Worm (Caenorhabditis elegans): ENCODE measurements around the gene fntb-1.
A peak's percentile ranks its signal among the peaks of the same experiment; 100 is the strongest.

The fntb-1 gene

ce11 chrV:14426013-14426412 lies 21.4 kb upstream of the fntb-1 start:
- TF ChIP-seq ceh-44 (GFP tag; IDR thresholded peaks at IDR 0.05) (no peak), unc-62 (GFP tag; optimal IDR thresholded peaks at IDR 0.05 in 1 of 2) (peak in 1 of 2 experiments; percentile 63), unc-62 (tag; optimal IDR thresholded peaks at IDR 0.05) (no peak)

- peak in 1 of 2 experiments; percentile 99 for TF ChIP-seq unc-62 (GFP tag; optimal IDR thresholded peaks at IDR 0.05 in 1 of 2)
- no peak for TF ChIP-seq unc-62 (tag; optimal IDR thresholded peaks at IDR 0.05)
- no peak for TF ChIP-seq nhr-111 (GFP tag; optimal IDR thresholded peaks at IDR 0.05)
- peak; percentile 30 for TF ChIP-seq aha-1 (tag)
Measured at ce11 chrV:14427069-14427825, 20.2 kb upstream of the fntb-1 start.

- TF ChIP-seq lin-38 (GFP tag; IDR thresholded peaks at IDR 0.05) (no peak), nhr-237 (tag; optimal IDR thresholded peaks at IDR 0.05) (no peak), unc-62 (GFP tag; optimal IDR thresholded peaks at IDR 0.05 in 1 of 2) (peak in 1 of 2 experiments; percentile 29), unc-62 (tag; optimal IDR thresholded peaks at IDR 0.05) (no peak), F26F4.8 (GFP tag; conservative IDR thresholded peaks at IDR 0.05) (no peak)
Measured at ce11 chrV:14428865-14429264, 18.6 kb upstream of the fntb-1 start, which contains the start of gene F23B12.1. F23B12.1 (plus strand) TSS chrV:14429165.

- TF ChIP-seq ceh-28 (tag; optimal IDR thresholded peaks at IDR 0.05) (no peak), nhr-102 (tag; optimal IDR thresholded peaks at IDR 0.05) (no peak), dpl-1 (GFP tag; optimal IDR thresholded peaks at IDR 0.05) (no peak), daf-19 (GFP tag; conservative IDR thresholded peaks at IDR 0.05) (no peak), lim-7 (GFP tag; IDR thresholded peaks at IDR 0.05) (no peak), hif-1 (tag; optimal IDR thresholded peaks at IDR 0.05) (no peak), fkh-10 (GFP tag; optimal IDR thresholded peaks at IDR 0.05) (no peak), ZK546.5 (tag; optimal IDR thresholded peaks at IDR 0.05) (no peak), mes-2 (tag; optimal IDR thresholded peaks at IDR 0.05; ENCODE audit: poor library complexity, severe bottlenecking) (no peak), set-16 (GFP tag; IDR thresholded peaks at IDR 0.05) (no peak), nhr-111 (GFP tag; optimal IDR thresholded peaks at IDR 0.05) (no peak), hmg-1.1 (GFP tag; IDR thresholded peaks at IDR 0.05) (no peak), pha-4 (GFP tag; IDR thresholded peaks at IDR 0.05) (no peak), pha-4 (tag; optimal IDR thresholded peaks at IDR 0.05) (no peak), rbr-2 (tag; optimal IDR thresholded peaks at IDR 0.05) (no peak), jun-1 (tag; optimal IDR thresholded peaks at IDR 0.05) (no peak), daf-12 (tag; optimal IDR thresholded peaks at IDR 0.05) (no peak)
Measured at ce11 chrV:14432259-14432658, 15.2 kb upstream of the fntb-1 start, which contains the start of gene egl-1. egl-1 (minus strand) TSS chrV:14432359.

- TF ChIP-seq nhr-102 (tag; optimal IDR thresholded peaks at IDR 0.05), result no peak
Measured at ce11 chrV:14433584-14433983, 13.9 kb upstream of the fntb-1 start.

ce11 chrV:14436195-14436594 lies 11.3 kb upstream of the fntb-1 start:
- no peak for TF ChIP-seq pqm-1 (tag; optimal IDR thresholded peaks at IDR 0.05)
- no peak for TF ChIP-seq egl-27 (tag; optimal IDR thresholded peaks at IDR 0.05)
- TF ChIP-seq zag-1 (tag; optimal IDR thresholded peaks at IDR 0.05), result no peak
- TF ChIP-seq aha-1 (tag), result no peak
- no peak for TF ChIP-seq ces-1 (GFP tag; optimal IDR thresholded peaks at IDR 0.05)
- no peak for TF ChIP-seq ztf-7 (tag; optimal IDR thresholded peaks at IDR 0.05)
- TF ChIP-seq nhr-41 (GFP tag; IDR thresholded peaks at IDR 0.05), result no peak
- no peak for TF ChIP-seq nhr-77 (tag; optimal IDR thresholded peaks at IDR 0.05)
- TF ChIP-seq nhr-102 (tag; optimal IDR thresholded peaks at IDR 0.05), result no peak
- no peak for TF ChIP-seq tag-97 (GFP tag; IDR thresholded peaks at IDR 0.05)
- no peak for TF ChIP-seq ceh-20 (GFP tag; IDR thresholded peaks at IDR 0.05)
